Fruit fly (Drosophila melanogaster) whole organism, prepupa: Measurements from ENCODE around the gene dl.

ENCODE experiments used
- Blimp-1 ChIP-seq: fragments of 200-800 bp; sonication (Bioruptor generic); optimal IDR thresholded peaks from 3 replicates; lab custom pipeline; 2017; ENCODE audit warnings: missing biosample characterization, missing genetic modification characterization, mild to moderate bottlenecking, moderate library complexity, missing genetic modification reagents
- CG10631 ChIP-seq: fragments of 200-800 bp; sonication (Bioruptor generic); optimal IDR thresholded peaks from 2 replicates; lab custom pipeline; 2016; ENCODE audit warnings: missing biosample characterization, missing genetic modification characterization
- CG10669 ChIP-seq: fragments of 200-800 bp; sonication (Bioruptor generic); optimal IDR thresholded peaks from 3 replicates; lab custom pipeline; 2018; ENCODE audit warnings: missing biosample characterization, mild to moderate bottlenecking, missing genetic modification characterization, moderate library complexity
- CG11294 ChIP-seq: fragments of 200-800 bp; sonication (Bioruptor generic); IDR thresholded peaks from 2 replicates; pipeline ENCODE4 v1.3.6; 2022; ENCODE audit warnings: missing biosample characterization, missing genetic modification characterization
- CG11762 ChIP-seq: fragments of 200-800 bp; sonication (Bioruptor generic); optimal IDR thresholded peaks from 3 replicates; lab custom pipeline; 2016; ENCODE audit warnings: missing biosample characterization, missing genetic modification characterization; ENCODE audit not compliant: insufficient read depth
- CG15336 ChIP-seq: fragments of 200-800 bp; sonication (Bioruptor generic); IDR thresholded peaks from 2 replicates; pipeline ENCODE4 v1.3.6; 2022; ENCODE audit warnings: missing biosample characterization, missing genetic modification characterization
- CG1621 ChIP-seq: fragments of 200-800 bp; sonication (Bioruptor generic); optimal IDR thresholded peaks from 3 replicates; lab custom pipeline; 2018; ENCODE audit warnings: missing biosample characterization, mild to moderate bottlenecking, missing genetic modification characterization
- CG16779 ChIP-seq: fragments of 200-800 bp; sonication (Bioruptor generic); optimal IDR thresholded peaks from 3 replicates; lab custom pipeline; 2017; ENCODE audit warnings: missing biosample characterization, mild to moderate bottlenecking, missing genetic modification characterization
- CG3032 ChIP-seq: fragments of 200-800 bp; optimal IDR thresholded peaks from 2 replicates; lab custom pipeline; 2019; ENCODE audit warnings: missing biosample characterization, mild to moderate bottlenecking, missing genetic modification characterization, moderate library complexity
- CG31627 ChIP-seq: fragments of 200-800 bp; sonication (Bioruptor generic); optimal IDR thresholded peaks from 3 replicates; lab custom pipeline; 2016; ENCODE audit warnings: missing biosample characterization, missing genetic modification characterization
- CG34406 ChIP-seq: fragments of 200-800 bp; sonication (Bioruptor generic); optimal IDR thresholded peaks from 3 replicates; lab custom pipeline; 2016; ENCODE audit warnings: missing biosample characterization, missing genetic modification characterization
- CG6792 ChIP-seq: fragments of 200-800 bp; sonication (Bioruptor generic); optimal IDR thresholded peaks from 3 replicates; lab custom pipeline; 2016; ENCODE audit warnings: missing biosample characterization, missing genetic modification characterization
- CG6854 ChIP-seq: fragments of 200-800 bp; sonication (Bioruptor generic); optimal IDR thresholded peaks from 2 replicates; lab custom pipeline; 2017; ENCODE audit warnings: missing biosample characterization, mild to moderate bottlenecking, missing genetic modification characterization
- CG7368 ChIP-seq: fragments of 200-800 bp; sonication (Bioruptor generic); optimal IDR thresholded peaks from 3 replicates; lab custom pipeline; 2016; ENCODE audit warnings: missing biosample characterization, missing genetic modification characterization
- CG8119 ChIP-seq: fragments of 200-800 bp; sonication (Bioruptor generic); IDR thresholded peaks from 3 replicates; pipeline ENCODE4 v1.3.6; 2022; ENCODE audit warnings: missing biosample characterization, missing genetic modification characterization
- CG8319 ChIP-seq: fragments of 200-800 bp; sonication (Bioruptor generic); optimal IDR thresholded peaks from 3 replicates; lab custom pipeline; 2016; ENCODE audit warnings: missing biosample characterization, missing genetic modification characterization
- CG9139 ChIP-seq: fragments of 200-800 bp; sonication (Bioruptor generic); optimal IDR thresholded peaks from 3 replicates; lab custom pipeline; 2017; ENCODE audit warnings: missing biosample characterization, mild to moderate bottlenecking, missing genetic modification characterization
- Eip75B ChIP-seq: fragments of 200-800 bp; sonication (Bioruptor generic); optimal IDR thresholded peaks from 3 replicates; lab custom pipeline; 2016; ENCODE audit warnings: missing biosample characterization, missing genetic modification characterization
- Eip78C ChIP-seq: fragments of 200-800 bp; sonication (Bioruptor generic); peaks from one replicate; lab custom pipeline; 2016; ENCODE audit warnings: missing biosample characterization, missing genetic modification characterization
- Eip93F ChIP-seq: fragments of 200-800 bp; sonication (Bioruptor generic); optimal IDR thresholded peaks from 2 replicates; lab custom pipeline; 2016; ENCODE audit warnings: missing biosample characterization, mild to moderate bottlenecking, missing genetic modification characterization
- Ets96B ChIP-seq: fragments of 200-800 bp; optimal IDR thresholded peaks from 2 replicates; lab custom pipeline; 2019; ENCODE audit warnings: missing biosample characterization, mild to moderate bottlenecking, missing genetic modification characterization, moderate library complexity
- Hr4 ChIP-seq: fragments of 200-800 bp; sonication (Bioruptor generic); optimal IDR thresholded peaks from 3 replicates; lab custom pipeline; 2016; ENCODE audit warnings: missing biosample characterization, missing genetic modification characterization
- Lpt ChIP-seq: fragments of 200-800 bp; sonication (Bioruptor generic); optimal IDR thresholded peaks from 3 replicates; lab custom pipeline; 2016; ENCODE audit warnings: missing biosample characterization, missing genetic modification characterization
- OdsH ChIP-seq: fragments of 200-800 bp; sonication (Bioruptor generic); optimal IDR thresholded peaks from 3 replicates; lab custom pipeline; 2016; ENCODE audit warnings: missing biosample characterization, missing genetic modification characterization
- Smox ChIP-seq: fragments of 200-800 bp; sonication (Bioruptor generic); optimal IDR thresholded peaks from 3 replicates; lab custom pipeline; 2016; ENCODE audit warnings: missing biosample characterization, missing genetic modification characterization
- Sox102F ChIP-seq: fragments of 200-800 bp; sonication (Bioruptor generic); optimal IDR thresholded peaks from 2 replicates; lab custom pipeline; 2016; ENCODE audit warnings: missing biosample characterization, mild to moderate bottlenecking, missing genetic modification characterization
- Sox14 ChIP-seq: fragments of 200-800 bp; sonication (Bioruptor generic); optimal IDR thresholded peaks from 3 replicates; lab custom pipeline; 2016; ENCODE audit warnings: missing biosample characterization, missing genetic modification characterization
- Sox15 ChIP-seq: fragments of 200-800 bp; sonication (Bioruptor generic); optimal IDR thresholded peaks from 3 replicates; lab custom pipeline; 2016; ENCODE audit warnings: missing biosample characterization, missing genetic modification characterization
- acj6 ChIP-seq: fragments of 200-800 bp; sonication (Bioruptor generic); optimal IDR thresholded peaks from 3 replicates; lab custom pipeline; 2016; ENCODE audit warnings: missing biosample characterization, missing genetic modification characterization
- dac ChIP-seq: fragments of 200-800 bp; sonication (Bioruptor generic); optimal IDR thresholded peaks from 2 replicates; lab custom pipeline; 2017; ENCODE audit warnings: missing biosample characterization, mild to moderate bottlenecking, missing genetic modification characterization
- dsx ChIP-seq: fragments of 200-800 bp; optimal IDR thresholded peaks from 3 replicates; lab custom pipeline; 2019; ENCODE audit warnings: missing biosample characterization, mild to moderate bottlenecking, missing genetic modification characterization, moderate library complexity; ENCODE audit not compliant: poor library complexity, severe bottlenecking
- esn ChIP-seq: fragments of 200-800 bp; sonication (Bioruptor generic); optimal IDR thresholded peaks from 2 replicates; lab custom pipeline; 2016; ENCODE audit warnings: missing biosample characterization, mild to moderate bottlenecking, missing genetic modification characterization, moderate library complexity
- fd59A ChIP-seq: fragments of 200-800 bp; sonication (Bioruptor generic); optimal IDR thresholded peaks from 2 replicates; lab custom pipeline; 2017; ENCODE audit warnings: missing biosample characterization, mild to moderate bottlenecking, missing genetic modification characterization, missing genetic modification reagents
- fd85E ChIP-seq: fragments of 200-800 bp; sonication (Bioruptor generic); optimal IDR thresholded peaks from 3 replicates; lab custom pipeline; 2016; ENCODE audit warnings: missing biosample characterization, missing genetic modification characterization
- fkh ChIP-seq: fragments of 200-800 bp; sonication (Bioruptor generic); optimal IDR thresholded peaks from 3 replicates; lab custom pipeline; 2017; ENCODE audit warnings: missing biosample characterization, mild to moderate bottlenecking, missing genetic modification characterization, moderate library complexity
- net ChIP-seq: fragments of 200-800 bp; sonication (Bioruptor generic); optimal IDR thresholded peaks from 3 replicates; lab custom pipeline; 2016; ENCODE audit warnings: missing biosample characterization, missing genetic modification characterization
- salr ChIP-seq, 2 experiments: fragments of 200-800 bp; sonication (Bioruptor generic); optimal IDR thresholded peaks; 3 replicates each; lab custom pipeline; 2016 to 2018; ENCODE audit warnings: missing biosample characterization in 2 of 2, missing genetic modification characterization in 2 of 2, mild to moderate bottlenecking in 1 of 2
- ss ChIP-seq, 2 experiments: fragments of 200-800 bp; sonication (Bioruptor generic); optimal IDR thresholded peaks; 2 replicates in 1 of 2; 3 replicates in 1 of 2; lab custom pipeline; 2017 to 2018; ENCODE audit warnings: mild to moderate bottlenecking in 2 of 2, missing biosample characterization in 2 of 2, missing genetic modification characterization in 2 of 2, moderate library complexity in 1 of 2
- svp ChIP-seq: fragments of 200-800 bp; sonication (Bioruptor generic); peaks from one replicate; lab custom pipeline; 2016; ENCODE audit warnings: missing biosample characterization, missing genetic modification characterization
- topi ChIP-seq: fragments of 200-800 bp; sonication (Bioruptor generic); optimal IDR thresholded peaks from 3 replicates; lab custom pipeline; 2016; ENCODE audit warnings: missing biosample characterization, missing genetic modification characterization
- vri ChIP-seq: fragments of 200-800 bp; sonication (Bioruptor generic); optimal IDR thresholded peaks from 3 replicates; lab custom pipeline; 2016; ENCODE audit warnings: missing biosample characterization, mild to moderate bottlenecking, missing genetic modification characterization

Gene dl

DNA sequence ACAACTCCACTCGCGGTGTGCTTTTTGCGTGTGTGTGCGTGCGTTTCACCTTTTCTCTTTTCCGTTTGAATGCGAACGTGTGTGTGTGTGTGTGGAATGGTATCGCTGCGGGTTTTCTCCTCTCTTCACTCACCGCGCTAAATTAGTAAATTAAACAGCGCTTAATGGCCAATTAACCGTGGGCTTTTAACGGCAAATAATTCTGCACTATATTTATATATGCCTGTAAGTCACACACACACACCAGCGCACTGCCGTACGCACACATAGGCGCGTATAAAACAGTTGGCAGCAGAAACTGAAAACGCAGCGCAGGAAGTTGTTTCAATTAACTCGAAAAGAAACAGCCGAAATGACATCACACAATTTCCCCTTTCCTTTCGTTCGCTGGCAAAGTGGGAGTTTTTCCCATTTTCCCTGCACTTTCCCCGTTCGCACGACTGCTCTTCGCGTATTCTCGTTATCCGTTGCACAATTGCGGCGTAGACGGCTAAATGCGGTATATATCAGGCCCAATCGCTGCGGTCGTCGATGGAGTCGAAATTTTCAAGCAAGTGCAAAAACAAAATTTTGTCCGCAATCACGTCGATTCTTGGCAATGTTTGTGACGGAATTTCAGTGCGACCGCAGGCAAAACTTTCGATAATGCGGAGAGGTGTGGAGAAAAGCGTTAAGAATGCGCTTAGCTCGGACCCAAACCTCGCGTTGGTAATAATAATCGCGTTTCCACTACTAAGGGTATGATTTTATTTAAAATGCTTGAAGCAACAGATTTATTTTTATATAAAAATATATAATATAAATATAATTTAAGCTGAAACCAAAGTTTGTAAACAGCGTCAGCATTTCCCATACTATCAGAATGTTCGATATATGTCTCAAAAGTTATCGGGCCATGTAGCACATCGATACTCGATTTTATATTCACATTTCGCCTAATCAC lies 22.7 kb upstream of the dl start, which contains the start of gene BicD:
Gene BicD (minus strand): TSS at position 634 of the 943 bp plus-strand sequence.
- TF ChIP-seq esn = peak; percentile 9
- TF ChIP-seq fd85E (GFP tag; lab: Kevin White, UChicago) = no peak
- TF ChIP-seq CG1621 (tag; lab: Kevin White, UChicago) = peak; percentile 13
- TF ChIP-seq CG10669 (GFP tag; lab: Kevin White, UChicago) = no peak
- TF ChIP-seq vri = peak; percentile 44
- no peak for TF ChIP-seq fd59A (GFP tag; lab: Kevin White, UChicago)
- no peak for TF ChIP-seq Lpt (GFP tag; lab: Kevin White, UChicago)
- peak; percentile 15 for TF ChIP-seq Eip93F (GFP tag; lab: Kevin White, UChicago)
- peak; percentile 31 for TF ChIP-seq fkh
- TF ChIP-seq CG8119 (GFP tag; lab: Robert Waterston, UW) = peak; percentile 50; the same call in 2 of the 3 replicates
- peak; percentile 69 for TF ChIP-seq Eip78C
- peak; percentile 4 for TF ChIP-seq Blimp-1 (GFP tag; lab: Kevin White, UChicago)
- peak; percentile 56 for TF ChIP-seq svp (GFP tag; lab: Kevin White, UChicago)
- peak; percentile 12 for TF ChIP-seq Ets96B (tag; lab: Kevin White, UChicago)
- TF ChIP-seq CG6854 (GFP tag; lab: Kevin White, UChicago) = peak; percentile 50
- TF ChIP-seq CG7368 = no peak
- TF ChIP-seq dsx (GFP tag; lab: Kevin White, UChicago) = peak; percentile 12
- TF ChIP-seq topi (GFP tag; lab: Kevin White, UChicago) = no peak

- TF ChIP-seq CG15336 (GFP tag; lab: Robert Waterston, UW) (0 out of 2 replicates have a peak, but pooled peaks have one; percentile 24), Sox14 (GFP tag; lab: Kevin White, UChicago) (no peak)
- TF ChIP-seq, all 60 proteins: peak for 1
Measured at dm6 chr2L:17471524-17471923, 21.4 kb upstream of the dl start, which contains the start of gene Sgt. TSS of gene Sgt (plus strand) at chr2L:17471603.

DNA sequence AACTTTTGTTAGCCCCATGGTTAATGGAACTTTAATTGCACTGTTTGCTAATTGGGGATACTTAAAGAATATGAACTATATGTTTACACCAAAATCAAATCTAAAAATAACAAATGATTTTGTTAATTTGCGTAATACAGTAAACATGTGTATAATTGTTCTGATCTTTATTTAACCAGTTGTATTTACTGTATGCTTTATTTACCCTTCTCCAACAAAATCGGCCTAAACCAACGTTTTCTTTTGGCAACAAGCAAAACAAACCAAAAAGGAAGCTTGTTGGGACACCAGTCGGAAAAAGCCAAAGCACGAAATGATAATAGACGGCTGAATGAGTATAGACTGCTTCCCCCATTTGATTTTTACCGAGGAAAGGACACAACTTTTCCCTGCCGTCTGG lies 20.5 kb upstream of the dl start:
- TF ChIP-seq Smox (GFP tag; lab: Kevin White, UChicago) = no peak
- TF ChIP-seq fkh = peak; percentile 76
- no peak for TF ChIP-seq Sox14 (GFP tag; lab: Kevin White, UChicago)
- no peak for TF ChIP-seq Lpt (GFP tag; lab: Kevin White, UChicago)
- TF ChIP-seq vri = peak; percentile 19
- TF ChIP-seq Eip75B = no peak
- TF ChIP-seq Sox102F (GFP tag; lab: Kevin White, UChicago) = no peak
- TF ChIP-seq OdsH (GFP tag; lab: Kevin White, UChicago) = no peak
- TF ChIP-seq CG16779 (tag; lab: Kevin White, UChicago) = no peak
- TF ChIP-seq CG8319 (GFP tag; lab: Kevin White, UChicago) = no peak
- TF ChIP-seq, all 60 proteins: peak for 2

DNA sequence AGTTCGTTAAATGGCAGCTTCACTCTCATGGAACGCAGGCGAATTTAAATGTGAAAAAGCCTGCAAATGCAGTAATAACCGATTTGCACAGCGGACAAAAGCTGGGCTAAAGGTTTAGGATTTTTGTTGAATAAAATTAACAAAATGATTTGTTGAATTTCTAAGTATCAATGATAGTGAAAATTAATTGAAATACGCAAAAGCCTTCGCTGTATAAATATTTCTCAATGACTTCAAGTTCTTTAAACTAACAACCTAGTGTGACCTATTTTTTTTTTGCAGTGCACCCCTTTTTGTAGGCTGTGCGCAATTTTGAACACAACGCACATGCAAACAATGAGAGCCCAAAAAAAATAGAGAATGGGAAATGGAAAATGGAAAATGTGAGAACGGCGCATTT lies 16.8 kb upstream of the dl start:
- TF ChIP-seq topi (GFP tag; lab: Kevin White, UChicago) (no peak), salr (GFP tag; optimal IDR thresholded peaks at IDR 0.05; lab: Kevin White, UChicago) (no peak), Eip93F (GFP tag; lab: Kevin White, UChicago) (no peak), CG9139 (GFP tag; lab: Kevin White, UChicago) (no peak), fd59A (GFP tag; lab: Kevin White, UChicago) (no peak), CG11762 (no peak), CG7368 (no peak), Hr4 (peak; percentile 58), ss (GFP tag; optimal IDR thresholded peaks at IDR 0.05; lab: Kevin White, UChicago) (no peak), Eip78C (peak; percentile 84), dac (GFP tag; lab: Kevin White, UChicago) (no peak), Sox15 (GFP tag; lab: Kevin White, UChicago) (no peak), CG31627 (peak; percentile 17), net (no peak), CG34406 (GFP tag; lab: Kevin White, UChicago) (no peak), Smox (GFP tag; lab: Kevin White, UChicago) (no peak), CG11294 (no peak), CG16779 (tag; lab: Kevin White, UChicago) (no peak), fkh (no peak), CG3032 (tag; lab: Kevin White, UChicago) (no peak), Sox102F (GFP tag; lab: Kevin White, UChicago) (no peak), CG8319 (GFP tag; lab: Kevin White, UChicago) (no peak), vri (no peak), acj6 (GFP tag; lab: Kevin White, UChicago) (peak; percentile 61), Lpt (GFP tag; lab: Kevin White, UChicago) (peak; percentile 63), CG6854 (GFP tag; lab: Kevin White, UChicago) (no peak), CG10631 (GFP tag; lab: Kevin White, UChicago) (peak; percentile 46), CG6792 (GFP tag; lab: Kevin White, UChicago) (peak; percentile 30)
